Worm (Caenorhabditis elegans): Measurements from ENCODE around the gene T23G7.2.

- TF ChIP-seq nhr-77 (tag; optimal IDR thresholded peaks at IDR 0.05), result no peak
- no peak for TF ChIP-seq nhr-21 (tag; optimal IDR thresholded peaks at IDR 0.05)
- TF ChIP-seq nhr-12 (tag; optimal IDR thresholded peaks at IDR 0.05), result no peak
- no peak for TF ChIP-seq nhr-237 (tag; optimal IDR thresholded peaks at IDR 0.05)
- no peak for TF ChIP-seq alr-1 (tag; optimal IDR thresholded peaks at IDR 0.05)
- TF ChIP-seq ztf-11 (tag; optimal IDR thresholded peaks at IDR 0.05), result no peak
- TF ChIP-seq lin-39 (tag; optimal IDR thresholded peaks at IDR 0.05), result no peak
- no peak for TF ChIP-seq fos-1 (tag; optimal IDR thresholded peaks at IDR 0.05)
- no peak for TF ChIP-seq unc-39 (tag; optimal IDR thresholded peaks at IDR 0.05)
- no peak for TF ChIP-seq ceh-16 (tag; optimal IDR thresholded peaks at IDR 0.05)
- TF ChIP-seq ceh-82 (tag; optimal IDR thresholded peaks at IDR 0.05), result no peak
Measured at ce11 chrII:9135878-9136277, 36.9 kb downstream of the T23G7.2 start, which contains the start of gene nlp-78.
